Fruit fly (Drosophila melanogaster) whole organism, prepupa: ENCODE results near the gene ATPsyngamma.
A peak's percentile ranks its signal among the peaks of the same experiment; 100 is the strongest.

Experiments used
- Blimp-1 ChIP-seq: fragments of 200-800 bp; sonication (Bioruptor generic); optimal IDR thresholded peaks from 3 replicates; lab custom pipeline; 2017; ENCODE audit warnings: missing biosample characterization, missing genetic modification characterization, mild to moderate bottlenecking, moderate library complexity, missing genetic modification reagents
- CG10631 ChIP-seq: fragments of 200-800 bp; sonication (Bioruptor generic); optimal IDR thresholded peaks from 2 replicates; lab custom pipeline; 2016; ENCODE audit warnings: missing biosample characterization, missing genetic modification characterization
- CG10669 ChIP-seq: fragments of 200-800 bp; sonication (Bioruptor generic); optimal IDR thresholded peaks from 3 replicates; lab custom pipeline; 2018; ENCODE audit warnings: missing biosample characterization, mild to moderate bottlenecking, missing genetic modification characterization, moderate library complexity
- CG11294 ChIP-seq: fragments of 200-800 bp; sonication (Bioruptor generic); IDR thresholded peaks from 2 replicates; pipeline ENCODE4 v1.3.6; 2022; ENCODE audit warnings: missing biosample characterization, missing genetic modification characterization
- CG11762 ChIP-seq: fragments of 200-800 bp; sonication (Bioruptor generic); optimal IDR thresholded peaks from 3 replicates; lab custom pipeline; 2016; ENCODE audit warnings: missing biosample characterization, missing genetic modification characterization; ENCODE audit not compliant: insufficient read depth
- CG11902 ChIP-seq: fragments of 200-800 bp; sonication (Bioruptor generic); optimal IDR thresholded peaks from 3 replicates; lab custom pipeline; 2016; ENCODE audit warnings: missing biosample characterization, missing genetic modification characterization
- CG1621 ChIP-seq: fragments of 200-800 bp; sonication (Bioruptor generic); optimal IDR thresholded peaks from 3 replicates; lab custom pipeline; 2018; ENCODE audit warnings: missing biosample characterization, mild to moderate bottlenecking, missing genetic modification characterization
- CG16779 ChIP-seq: fragments of 200-800 bp; sonication (Bioruptor generic); optimal IDR thresholded peaks from 3 replicates; lab custom pipeline; 2017; ENCODE audit warnings: missing biosample characterization, mild to moderate bottlenecking, missing genetic modification characterization
- CG3032 ChIP-seq: fragments of 200-800 bp; optimal IDR thresholded peaks from 2 replicates; lab custom pipeline; 2019; ENCODE audit warnings: missing biosample characterization, mild to moderate bottlenecking, missing genetic modification characterization, moderate library complexity
- CG31627 ChIP-seq: fragments of 200-800 bp; sonication (Bioruptor generic); optimal IDR thresholded peaks from 3 replicates; lab custom pipeline; 2016; ENCODE audit warnings: missing biosample characterization, missing genetic modification characterization
- CG34406 ChIP-seq: fragments of 200-800 bp; sonication (Bioruptor generic); optimal IDR thresholded peaks from 3 replicates; lab custom pipeline; 2016; ENCODE audit warnings: missing biosample characterization, missing genetic modification characterization
- CG3919 ChIP-seq: fragments of 200-800 bp; sonication (Bioruptor generic); optimal IDR thresholded peaks from 3 replicates; lab custom pipeline; 2016; ENCODE audit warnings: missing biosample characterization, missing genetic modification characterization
- CG4318 ChIP-seq: fragments of 200-800 bp; sonication (Bioruptor generic); optimal IDR thresholded peaks from 3 replicates; lab custom pipeline; 2017; ENCODE audit warnings: missing biosample characterization, mild to moderate bottlenecking, missing genetic modification characterization
- CG6163 ChIP-seq: fragments of 200-800 bp; sonication (Bioruptor generic); IDR thresholded peaks from 3 replicates; pipeline ENCODE4 v1.3.6; 2022; ENCODE audit warnings: missing biosample characterization, missing genetic modification characterization
- CG6792 ChIP-seq: fragments of 200-800 bp; sonication (Bioruptor generic); optimal IDR thresholded peaks from 3 replicates; lab custom pipeline; 2016; ENCODE audit warnings: missing biosample characterization, missing genetic modification characterization
- CG6808 ChIP-seq: fragments of 200-800 bp; sonication (Bioruptor generic); optimal IDR thresholded peaks from 3 replicates; lab custom pipeline; 2017; ENCODE audit warnings: missing biosample characterization, missing genetic modification characterization, mild to moderate bottlenecking, moderate library complexity, missing genetic modification reagents
- CG6854 ChIP-seq: fragments of 200-800 bp; sonication (Bioruptor generic); optimal IDR thresholded peaks from 2 replicates; lab custom pipeline; 2017; ENCODE audit warnings: missing biosample characterization, mild to moderate bottlenecking, missing genetic modification characterization
- CG7368 ChIP-seq: fragments of 200-800 bp; sonication (Bioruptor generic); optimal IDR thresholded peaks from 3 replicates; lab custom pipeline; 2016; ENCODE audit warnings: missing biosample characterization, missing genetic modification characterization
- CG8632 ChIP-seq: fragments of 200-800 bp; sonication (Bioruptor generic); optimal IDR thresholded peaks from 3 replicates; lab custom pipeline; 2016; ENCODE audit warnings: missing biosample characterization, missing genetic modification characterization
- CG9139 ChIP-seq: fragments of 200-800 bp; sonication (Bioruptor generic); optimal IDR thresholded peaks from 3 replicates; lab custom pipeline; 2017; ENCODE audit warnings: missing biosample characterization, mild to moderate bottlenecking, missing genetic modification characterization
- Eip75B ChIP-seq: fragments of 200-800 bp; sonication (Bioruptor generic); optimal IDR thresholded peaks from 3 replicates; lab custom pipeline; 2016; ENCODE audit warnings: missing biosample characterization, missing genetic modification characterization
- Eip78C ChIP-seq: fragments of 200-800 bp; sonication (Bioruptor generic); peaks from one replicate; lab custom pipeline; 2016; ENCODE audit warnings: missing biosample characterization, missing genetic modification characterization
- Ets21C ChIP-seq: fragments of 200-800 bp; sonication (Bioruptor generic); optimal IDR thresholded peaks from 3 replicates; lab custom pipeline; 2016; ENCODE audit warnings: missing biosample characterization, missing genetic modification characterization
- Ets96B ChIP-seq: fragments of 200-800 bp; optimal IDR thresholded peaks from 2 replicates; lab custom pipeline; 2019; ENCODE audit warnings: missing biosample characterization, mild to moderate bottlenecking, missing genetic modification characterization, moderate library complexity
- Gug ChIP-seq: fragments of 200-800 bp; sonication (Bioruptor generic); IDR thresholded peaks from 2 replicates; pipeline ENCODE4 v1.3.6; 2022; ENCODE audit warnings: missing biosample characterization, missing genetic modification characterization
- Hr38 ChIP-seq: sonication (Bioruptor generic); optimal IDR thresholded peaks from 2 replicates; lab custom pipeline; 2016; ENCODE audit warnings: missing biosample characterization, missing genetic modification characterization
- Hr4 ChIP-seq: fragments of 200-800 bp; sonication (Bioruptor generic); optimal IDR thresholded peaks from 3 replicates; lab custom pipeline; 2016; ENCODE audit warnings: missing biosample characterization, missing genetic modification characterization
- Sox102F ChIP-seq: fragments of 200-800 bp; sonication (Bioruptor generic); optimal IDR thresholded peaks from 2 replicates; lab custom pipeline; 2016; ENCODE audit warnings: missing biosample characterization, mild to moderate bottlenecking, missing genetic modification characterization
- Sox14 ChIP-seq: fragments of 200-800 bp; sonication (Bioruptor generic); optimal IDR thresholded peaks from 3 replicates; lab custom pipeline; 2016; ENCODE audit warnings: missing biosample characterization, missing genetic modification characterization
- cyc ChIP-seq: fragments of 200-800 bp; sonication (Bioruptor generic); optimal IDR thresholded peaks from 3 replicates; lab custom pipeline; 2016; ENCODE audit warnings: missing biosample characterization, missing genetic modification characterization
- dsx ChIP-seq: fragments of 200-800 bp; optimal IDR thresholded peaks from 3 replicates; lab custom pipeline; 2019; ENCODE audit warnings: missing biosample characterization, mild to moderate bottlenecking, missing genetic modification characterization, moderate library complexity; ENCODE audit not compliant: poor library complexity, severe bottlenecking
- eg ChIP-seq: fragments of 200-800 bp; sonication (Bioruptor generic); IDR thresholded peaks from 3 replicates; pipeline ENCODE4 v1.3.6; 2022; ENCODE audit warnings: missing biosample characterization, missing genetic modification characterization
- esn ChIP-seq: fragments of 200-800 bp; sonication (Bioruptor generic); optimal IDR thresholded peaks from 2 replicates; lab custom pipeline; 2016; ENCODE audit warnings: missing biosample characterization, mild to moderate bottlenecking, missing genetic modification characterization, moderate library complexity
- fd59A ChIP-seq: fragments of 200-800 bp; sonication (Bioruptor generic); optimal IDR thresholded peaks from 2 replicates; lab custom pipeline; 2017; ENCODE audit warnings: missing biosample characterization, mild to moderate bottlenecking, missing genetic modification characterization, missing genetic modification reagents
- fd85E ChIP-seq: fragments of 200-800 bp; sonication (Bioruptor generic); optimal IDR thresholded peaks from 3 replicates; lab custom pipeline; 2016; ENCODE audit warnings: missing biosample characterization, missing genetic modification characterization
- lz ChIP-seq: fragments of 200-800 bp; sonication (Bioruptor generic); optimal IDR thresholded peaks from 3 replicates; lab custom pipeline; 2016; ENCODE audit warnings: missing biosample characterization, missing genetic modification characterization
- net ChIP-seq: fragments of 200-800 bp; sonication (Bioruptor generic); optimal IDR thresholded peaks from 3 replicates; lab custom pipeline; 2016; ENCODE audit warnings: missing biosample characterization, missing genetic modification characterization
- pdm3 ChIP-seq: fragments of 200-800 bp; sonication (Bioruptor generic); optimal IDR thresholded peaks from 3 replicates; lab custom pipeline; 2016; ENCODE audit warnings: missing biosample characterization, missing genetic modification characterization
- salr ChIP-seq, 2 experiments: fragments of 200-800 bp; sonication (Bioruptor generic); optimal IDR thresholded peaks; 3 replicates each; lab custom pipeline; 2016 to 2018; ENCODE audit warnings: missing biosample characterization in 2 of 2, missing genetic modification characterization in 2 of 2, mild to moderate bottlenecking in 1 of 2
- spab ChIP-seq: fragments of 200-800 bp; sonication (Bioruptor generic); optimal IDR thresholded peaks from 2 replicates; lab custom pipeline; 2017; ENCODE audit warnings: missing biosample characterization, mild to moderate bottlenecking, missing genetic modification characterization, missing genetic modification reagents
- ss ChIP-seq, 2 experiments: fragments of 200-800 bp; sonication (Bioruptor generic); optimal IDR thresholded peaks; 2 replicates in 1 of 2; 3 replicates in 1 of 2; lab custom pipeline; 2017 to 2018; ENCODE audit warnings: mild to moderate bottlenecking in 2 of 2, missing biosample characterization in 2 of 2, missing genetic modification characterization in 2 of 2, moderate library complexity in 1 of 2
- svp ChIP-seq: fragments of 200-800 bp; sonication (Bioruptor generic); peaks from one replicate; lab custom pipeline; 2016; ENCODE audit warnings: missing biosample characterization, missing genetic modification characterization

The ATPsyngamma gene

dm6 chr3R:29757681-29758080 is 8.7 kb upstream of the ATPsyngamma start (continued):
- TF ChIP-seq CG11294 (peak; percentile 34; the same call in 1 of the 2 replicates), CG3919 (GFP tag; lab: Kevin White, UChicago) (peak; percentile 48), CG11762 (GFP tag; lab: Kevin White, UChicago) (no peak), CG9139 (no peak), Sox102F (peak; percentile 57), CG8632 (GFP tag; lab: Kevin White, UChicago) (no peak), eg (peak; percentile 76), dsx (no peak), esn (GFP tag; lab: Kevin White, UChicago) (peak; percentile 59), salr (GFP tag; optimal IDR thresholded peaks at IDR 0.05; lab: Kevin White, UChicago) (peak in 1 of 2 experiments; percentile 54), svp (GFP tag; lab: Kevin White, UChicago) (peak; percentile 75), lz (peak; percentile 47), pdm3 (GFP tag; lab: Kevin White, UChicago) (peak; percentile 59), fd85E (no peak), CG31627 (GFP tag; lab: Kevin White, UChicago) (peak; percentile 38), Hr38 (GFP tag; lab: Kevin White, UChicago) (no peak), Ets21C (GFP tag; lab: Kevin White, UChicago) (peak; percentile 12), fd59A (GFP tag; lab: Kevin White, UChicago) (no peak), Eip78C (GFP tag; lab: Kevin White, UChicago) (peak; percentile 93), Eip75B (peak; percentile 48), CG6792 (no peak), CG10631 (GFP tag; lab: Kevin White, UChicago) (peak; percentile 19), cyc (GFP tag; lab: Kevin White, UChicago) (peak; percentile 56)

DNA sequence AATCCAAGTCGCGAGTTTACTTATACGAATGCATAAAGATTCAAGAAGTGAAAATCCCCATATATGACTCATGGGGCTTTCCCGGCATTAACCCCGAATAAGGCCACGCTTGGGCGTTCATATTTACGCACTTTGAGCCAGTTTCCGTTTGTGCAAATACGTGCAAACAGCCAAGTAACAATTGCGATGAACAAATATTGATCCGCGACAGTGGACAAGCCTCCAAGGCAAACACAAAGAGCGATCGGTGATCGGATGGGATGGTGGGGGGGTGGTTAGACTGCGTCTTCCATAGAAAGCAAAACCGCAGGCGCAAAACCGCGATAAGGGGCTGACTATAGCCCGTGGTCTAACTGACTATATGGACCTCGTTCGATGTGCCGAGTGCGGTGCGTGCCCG is 8.3 kb upstream of the ATPsyngamma start:
- TF ChIP-seq Ets96B (tag; lab: Kevin White, UChicago) (no peak), CG6854 (GFP tag; lab: Kevin White, UChicago) (peak; percentile 17), Sox14 (GFP tag; lab: Kevin White, UChicago) (peak; percentile 49), CG1621 (peak; percentile 56), CG8632 (GFP tag; lab: Kevin White, UChicago) (peak; percentile 44), spab (peak; percentile 39), Hr38 (GFP tag; lab: Kevin White, UChicago) (peak; percentile 54), svp (GFP tag; lab: Kevin White, UChicago) (no peak), fd59A (GFP tag; lab: Kevin White, UChicago) (peak; percentile 10), CG7368 (GFP tag; lab: Kevin White, UChicago) (no peak), net (GFP tag; lab: Kevin White, UChicago) (peak; percentile 14), CG34406 (GFP tag; lab: Kevin White, UChicago) (peak; percentile 7), salr (GFP tag; optimal IDR thresholded peaks at IDR 0.05; lab: Kevin White, UChicago) (peak in 1 of 2 experiments; percentile 45), CG10631 (GFP tag; lab: Kevin White, UChicago) (peak; percentile 18), CG11762 (GFP tag; lab: Kevin White, UChicago) (peak; percentile 19), Blimp-1 (GFP tag; lab: Kevin White, UChicago) (no peak), cyc (GFP tag; lab: Kevin White, UChicago) (no peak), CG16779 (peak; percentile 6), CG6792 (peak; percentile 0), Gug (GFP tag; lab: Robert Waterston, UW) (peak; percentile 25; the same call in 1 of the 2 replicates), Hr4 (GFP tag; lab: Kevin White, UChicago) (no peak), CG6163 (GFP tag; lab: Robert Waterston, UW) (peak; percentile 55; the same call in 2 of the 3 replicates), CG6808 (GFP tag; lab: Kevin White, UChicago) (peak; percentile 65), Eip78C (GFP tag; lab: Kevin White, UChicago) (peak; percentile 59), Ets21C (GFP tag; lab: Kevin White, UChicago) (no peak), ss (GFP tag; optimal IDR thresholded peaks at IDR 0.05; lab: Kevin White, UChicago) (peak; percentile 55 to 60), CG4318 (no peak), CG11902 (GFP tag; lab: Kevin White, UChicago) (no peak), CG9139 (peak; percentile 72), CG3032 (no peak), CG10669 (GFP tag; lab: Kevin White, UChicago) (peak; percentile 35), fd85E (no peak)
